Worm (Caenorhabditis elegans) whole organism, midembryonic: ENCODE data around the gene klc-2.

Experiments
- T22C8.4 ChIP-seq: fragments of 200-800 bp; sonication (Bioruptor generic); IDR thresholded peaks from 2 replicates; pipeline ENCODE4 v1.3.6; 2022; ENCODE audit warnings: missing genetic modification characterization, missing compliant biosample characterization
- cog-1 ChIP-seq: sonication (generic microtip); optimal IDR thresholded peaks from 2 replicates; lab custom pipeline; 2016; ENCODE audit warnings: missing genetic modification characterization, missing compliant biosample characterization
- flt-1 ChIP-seq: fragments of 200-800 bp; sonication (Bioruptor generic); IDR thresholded peaks from 2 replicates; pipeline ENCODE4 v1.3.6; 2022; ENCODE audit warnings: missing genetic modification characterization, missing compliant biosample characterization
- klf-2 ChIP-seq: fragments of 200-800 bp; sonication (Bioruptor generic); conservative IDR thresholded peaks from 2 replicates; pipeline ENCODE4 v1.3.6; 2022; ENCODE audit warnings: missing genetic modification reagents, missing genetic modification characterization, missing compliant biosample characterization
- med-1 ChIP-seq: sonication (generic microtip); optimal IDR thresholded peaks from 2 replicates; lab custom pipeline; 2017; ENCODE audit warnings: missing genetic modification characterization, mild to moderate bottlenecking, missing compliant biosample characterization, antibody characterized with exemption, missing genetic modification reagents; ENCODE audit not compliant: insufficient read depth
- ref-1 ChIP-seq: fragments of 200-800 bp; sonication (Bioruptor generic); conservative IDR thresholded peaks from 2 replicates; pipeline ENCODE4 v1.3.6; 2022; ENCODE audit warnings: missing genetic modification reagents, missing genetic modification characterization, missing compliant biosample characterization
- tab-1 ChIP-seq: fragments of 200-800 bp; sonication (Bioruptor generic); IDR thresholded peaks from 2 replicates; pipeline ENCODE4 v1.3.6; 2022; ENCODE audit warnings: missing genetic modification characterization, missing compliant biosample characterization
- ztf-23 ChIP-seq: fragments of 200-800 bp; sonication (Bioruptor generic); IDR thresholded peaks from 2 replicates; pipeline ENCODE4 v1.3.6; 2022; ENCODE audit warnings: missing genetic modification reagents, missing genetic modification characterization, missing compliant biosample characterization
- ztf-29 ChIP-seq: fragments of 200-800 bp; sonication (Bioruptor generic); IDR thresholded peaks from 2 replicates; pipeline ENCODE4 v1.3.6; 2022; ENCODE audit warnings: missing genetic modification reagents, missing genetic modification characterization, missing compliant biosample characterization

The klc-2 gene

DNA sequence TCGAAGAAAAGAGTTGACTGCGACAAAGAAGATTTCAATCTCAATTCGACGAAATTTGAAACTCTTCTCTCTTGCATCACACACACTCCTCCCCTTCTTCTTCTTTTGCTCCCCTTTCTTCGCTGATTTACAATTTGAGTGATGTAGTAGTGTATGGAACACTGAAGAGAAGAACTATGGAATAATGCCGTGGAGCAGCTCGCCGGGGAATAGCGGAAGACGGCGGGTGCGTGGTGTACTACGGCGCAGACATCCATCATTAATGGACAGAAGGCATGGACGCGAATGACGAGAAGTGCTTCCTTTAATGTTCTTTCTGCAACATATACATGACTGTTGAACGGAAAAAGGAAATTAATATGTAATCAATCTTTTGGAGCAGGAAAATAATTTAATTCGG lies 1.6 kb upstream of the klc-2 start:
- no peak for TF ChIP-seq ztf-23 (GFP tag; lab: Robert Waterston, UW)
- no peak for TF ChIP-seq T22C8.4 (GFP tag; lab: Robert Waterston, UW)
- TF ChIP-seq flt-1 (GFP tag; lab: Robert Waterston, UW): no peak
- TF ChIP-seq tab-1 (GFP tag; lab: Robert Waterston, UW): no peak
- no peak for TF ChIP-seq klf-2
- TF ChIP-seq med-1 (GFP tag; lab: Kevin White, UChicago): no peak
- TF ChIP-seq ztf-29 (GFP tag; lab: Robert Waterston, UW): no peak
- no peak for TF ChIP-seq cog-1
- no peak for TF ChIP-seq ref-1 (GFP tag; lab: Robert Waterston, UW)

- TF ChIP-seq T22C8.4 (GFP tag; lab: Robert Waterston, UW) (no peak), ztf-29 (GFP tag; lab: Robert Waterston, UW) (no peak), ztf-23 (GFP tag; lab: Robert Waterston, UW) (no peak), flt-1 (GFP tag; lab: Robert Waterston, UW) (no peak), tab-1 (GFP tag; lab: Robert Waterston, UW) (no peak), cog-1 (no peak)
These were observed 1.1 kb upstream of the klc-2 start for ce11 chrV:5582308-5582707.

DNA sequence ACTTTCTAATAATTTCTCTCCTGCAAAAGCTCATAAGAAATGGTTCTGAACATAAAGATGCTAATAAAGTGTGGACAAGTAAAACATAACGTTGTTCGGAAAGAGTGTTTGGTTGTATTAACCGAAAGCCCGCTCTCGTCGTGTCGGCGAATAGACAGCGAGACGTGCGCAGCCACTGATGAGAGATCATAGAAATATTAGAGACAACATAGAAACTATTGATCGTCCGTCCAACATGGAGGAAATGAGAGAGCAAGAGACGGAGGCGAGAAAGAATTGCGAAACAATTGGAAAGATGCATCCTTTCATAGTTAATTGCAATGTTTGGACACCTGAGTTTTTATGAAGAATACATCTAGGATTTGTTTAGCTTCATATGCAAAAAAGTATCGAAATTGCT lies 695 bp downstream of the klc-2 start:
- peak; percentile 73 for TF ChIP-seq cog-1
- TF ChIP-seq T22C8.4 (GFP tag; lab: Robert Waterston, UW): peak; percentile 79
- TF ChIP-seq ref-1 (GFP tag; lab: Robert Waterston, UW): no peak
- no peak for TF ChIP-seq med-1 (GFP tag; lab: Kevin White, UChicago)
- TF ChIP-seq flt-1 (GFP tag; lab: Robert Waterston, UW): no peak
- no peak for TF ChIP-seq ztf-23 (GFP tag; lab: Robert Waterston, UW)
- 0 out of 2 replicates have a peak, but pooled peaks have one; percentile 19 for TF ChIP-seq ztf-29 (GFP tag; lab: Robert Waterston, UW)

- no peak for TF ChIP-seq med-1 (GFP tag; lab: Kevin White, UChicago)
- TF ChIP-seq tab-1 (GFP tag; lab: Robert Waterston, UW): no peak
- no peak for TF ChIP-seq cog-1
- no peak for TF ChIP-seq T22C8.4 (GFP tag; lab: Robert Waterston, UW)
- no peak for TF ChIP-seq ref-1 (GFP tag; lab: Robert Waterston, UW)
- no peak for TF ChIP-seq klf-2
- no peak for TF ChIP-seq flt-1 (GFP tag; lab: Robert Waterston, UW)
- TF ChIP-seq ztf-29 (GFP tag; lab: Robert Waterston, UW): no peak
- TF ChIP-seq ztf-23 (GFP tag; lab: Robert Waterston, UW): no peak
These were observed 1.5 kb downstream of the klc-2 start for ce11 chrV:5579666-5580065.

DNA sequence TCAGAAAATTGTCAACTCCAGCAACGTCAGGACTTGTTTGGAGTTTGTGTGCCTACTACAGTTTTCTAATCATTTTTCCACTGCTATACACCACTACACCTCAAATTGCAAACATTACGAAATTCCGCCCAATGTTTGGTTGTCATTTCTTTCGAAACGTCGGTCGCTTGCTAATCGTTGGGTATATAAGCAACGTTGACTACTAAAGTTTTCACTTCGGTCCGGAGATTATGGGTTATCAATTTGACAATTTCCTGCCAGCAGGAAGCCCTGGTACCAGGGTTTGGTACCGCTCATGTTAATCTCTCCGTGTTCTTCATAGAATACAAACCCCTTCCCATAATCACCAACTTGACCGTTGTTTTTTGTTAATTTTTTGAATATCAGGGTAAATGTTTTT lies 5.2 kb downstream of the klc-2 start:
- TF ChIP-seq klf-2 (no peak), ref-1 (GFP tag; lab: Robert Waterston, UW) (no peak), med-1 (GFP tag; lab: Kevin White, UChicago) (no peak), ztf-29 (GFP tag; lab: Robert Waterston, UW) (no peak), tab-1 (GFP tag; lab: Robert Waterston, UW) (no peak), flt-1 (GFP tag; lab: Robert Waterston, UW) (no peak), ztf-23 (GFP tag; lab: Robert Waterston, UW) (no peak), T22C8.4 (GFP tag; lab: Robert Waterston, UW) (no peak), cog-1 (no peak)

DNA sequence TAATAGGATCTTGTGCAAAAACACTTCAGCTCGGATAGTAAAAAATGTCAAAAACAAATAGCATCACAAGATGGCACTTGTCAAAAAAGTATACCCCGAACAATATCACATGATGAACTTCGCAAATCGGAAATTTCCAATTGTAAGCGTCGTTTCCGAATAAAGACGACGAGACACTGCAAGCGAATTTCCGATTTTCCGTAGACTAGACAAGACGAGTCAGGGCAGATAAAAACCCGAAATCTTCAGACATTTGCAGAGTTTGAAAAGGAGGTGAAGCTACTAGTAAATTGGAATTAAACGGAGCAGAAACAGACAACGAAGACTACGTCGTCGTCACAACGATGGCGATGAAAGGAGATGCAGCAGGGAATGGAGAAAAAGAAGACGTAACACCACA lies 9.5 kb downstream of the klc-2 start:
- no peak for TF ChIP-seq ztf-29 (GFP tag; lab: Robert Waterston, UW)
- no peak for TF ChIP-seq med-1 (GFP tag; lab: Kevin White, UChicago)

- TF ChIP-seq T22C8.4 (GFP tag; lab: Robert Waterston, UW): no peak
- TF ChIP-seq klf-2: no peak
- TF ChIP-seq ztf-23 (GFP tag; lab: Robert Waterston, UW): no peak
- no peak for TF ChIP-seq med-1 (GFP tag; lab: Kevin White, UChicago)
- TF ChIP-seq tab-1 (GFP tag; lab: Robert Waterston, UW): no peak
- no peak for TF ChIP-seq flt-1 (GFP tag; lab: Robert Waterston, UW)
- TF ChIP-seq ref-1 (GFP tag; lab: Robert Waterston, UW): no peak
- TF ChIP-seq ztf-29 (GFP tag; lab: Robert Waterston, UW): no peak
- TF ChIP-seq cog-1: no peak
These were observed 10.8 kb downstream of the klc-2 start, which contains the start of gene glb-6 for ce11 chrV:5570433-5570832. Gene glb-6, minus strand, starts transcription at chrV:5570533.

DNA sequence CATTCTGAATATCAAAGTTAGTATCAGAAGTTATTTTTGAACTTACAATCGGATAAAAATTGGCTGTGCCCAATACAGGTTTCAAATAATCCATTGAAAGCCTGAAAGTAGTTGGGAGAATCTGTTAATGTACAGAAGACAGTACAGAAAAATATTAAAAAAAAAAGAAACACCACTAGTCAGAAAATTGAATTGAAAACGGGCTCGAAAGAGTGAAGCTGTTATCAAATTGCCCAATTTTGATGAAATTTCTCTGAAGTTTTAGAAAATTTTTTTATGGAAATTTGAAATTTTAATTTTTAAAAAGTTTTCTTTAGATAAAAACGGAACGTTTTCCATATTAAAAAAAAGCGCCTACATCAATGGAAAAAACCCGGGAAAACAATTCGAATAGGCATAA lies 14.1 kb downstream of the klc-2 start, which contains the start of gene C18C4.7:
Gene C18C4.7, minus strand, starts transcription at position 101 of the 400 bp plus-strand sequence.
- no peak for TF ChIP-seq flt-1 (GFP tag; lab: Robert Waterston, UW)
- no peak for TF ChIP-seq ztf-29 (GFP tag; lab: Robert Waterston, UW)
- no peak for TF ChIP-seq klf-2
- no peak for TF ChIP-seq cog-1
- TF ChIP-seq med-1 (GFP tag; lab: Kevin White, UChicago): no peak
- no peak for TF ChIP-seq ztf-23 (GFP tag; lab: Robert Waterston, UW)
- no peak for TF ChIP-seq tab-1 (GFP tag; lab: Robert Waterston, UW)
- no peak for TF ChIP-seq ref-1 (GFP tag; lab: Robert Waterston, UW)
- no peak for TF ChIP-seq T22C8.4 (GFP tag; lab: Robert Waterston, UW)

- TF ChIP-seq T22C8.4 (GFP tag; lab: Robert Waterston, UW) (no peak), ztf-23 (GFP tag; lab: Robert Waterston, UW) (no peak), tab-1 (GFP tag; lab: Robert Waterston, UW) (no peak), ztf-29 (GFP tag; lab: Robert Waterston, UW) (no peak), flt-1 (GFP tag; lab: Robert Waterston, UW) (no peak), klf-2 (no peak), med-1 (GFP tag; lab: Kevin White, UChicago) (no peak), ref-1 (GFP tag; lab: Robert Waterston, UW) (no peak), cog-1 (no peak)
These were observed 21.3 kb downstream of the klc-2 start for ce11 chrV:5559882-5560281.

DNA sequence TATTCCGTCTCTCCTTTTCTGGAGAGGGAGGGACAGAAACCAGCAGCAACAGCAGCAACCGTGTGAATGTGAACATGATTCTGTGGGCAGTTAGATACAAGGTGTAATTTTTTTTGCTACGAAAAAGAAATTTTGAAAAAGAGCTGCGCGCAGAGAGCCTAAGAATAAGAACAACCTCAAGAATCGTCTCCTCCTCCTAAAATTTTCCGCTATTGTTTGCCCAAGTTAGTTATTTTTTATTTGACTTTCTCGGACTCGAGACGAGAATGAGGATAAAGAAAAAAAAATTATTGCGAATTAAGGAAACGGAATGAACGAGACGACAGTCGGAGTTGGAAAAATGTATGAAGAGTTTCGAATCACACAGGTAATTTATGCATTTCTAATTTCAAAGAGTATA lies 22.6 kb downstream of the klc-2 start, which contains the start of gene glb-5:
Gene glb-5, plus strand, starts transcription at position 301 of the 400 bp plus-strand sequence.
- TF ChIP-seq T22C8.4 (GFP tag; lab: Robert Waterston, UW) (no peak), ztf-23 (GFP tag; lab: Robert Waterston, UW) (no peak), ztf-29 (GFP tag; lab: Robert Waterston, UW) (no peak), klf-2 (no peak), med-1 (GFP tag; lab: Kevin White, UChicago) (no peak)
